Worm (Caenorhabditis elegans) whole organism, L3 larva: ENCODE results near the gene srw-112.
"Not testable (repeated sequence)": the region's sequence is repeated elsewhere in the genome, so short reads cannot be mapped to it uniquely, and the experiment has no call there.

ENCODE experiments used
- ama-1 ChIP-seq: fragments of 150-350 bp; optimal IDR thresholded peaks from 2 replicates; lab custom pipeline; 2018
- ceh-28 ChIP-seq: fragments of 150-350 bp; optimal IDR thresholded peaks from 2 replicates; lab custom pipeline; 2014; ENCODE audit warnings: missing biosample characterization, missing genetic modification reagents, missing genetic modification characterization
- elt-1 ChIP-seq: fragments of 150-350 bp; optimal IDR thresholded peaks from 2 replicates; lab custom pipeline; 2014; ENCODE audit warnings: missing biosample characterization, missing genetic modification characterization
- jun-1 ChIP-seq: fragments of 150-350 bp; optimal IDR thresholded peaks from 2 replicates; lab custom pipeline; 2014; ENCODE audit warnings: missing biosample characterization, missing genetic modification reagents, missing genetic modification characterization
- pha-4 ChIP-seq: fragments of 150-350 bp; optimal IDR thresholded peaks from 2 replicates; lab custom pipeline; 2014; ENCODE audit warnings: missing biosample characterization, missing genetic modification reagents, missing genetic modification characterization
- snpc-4 ChIP-seq: fragments of 150-350 bp; optimal IDR thresholded peaks from 2 replicates; lab custom pipeline; 2014; ENCODE audit warnings: missing biosample characterization, missing genetic modification characterization
- zag-1 ChIP-seq: fragments of 150-350 bp; optimal IDR thresholded peaks from 2 replicates; lab custom pipeline; 2014; ENCODE audit warnings: missing biosample characterization, missing genetic modification characterization

- TF ChIP-seq elt-1 (tag; lab: Kevin White, UChicago); zag-1 (tag; lab: Kevin White, UChicago); snpc-4 (tag; lab: Kevin White, UChicago); jun-1 (tag; lab: Kevin White, UChicago); ceh-28 (tag; lab: Kevin White, UChicago); pha-4 (tag; lab: Kevin White, UChicago); ama-1 (lab: Kevin White, UChicago): not testable (repeated sequence)
These were observed 50.5 kb downstream of the srw-112 start, which contains the start of gene srh-248 for ce11 chrV:2955342-2955741.
